Fruit fly (Drosophila melanogaster): ENCODE results near the gene CG2841.

CG2841 gene

DNA sequence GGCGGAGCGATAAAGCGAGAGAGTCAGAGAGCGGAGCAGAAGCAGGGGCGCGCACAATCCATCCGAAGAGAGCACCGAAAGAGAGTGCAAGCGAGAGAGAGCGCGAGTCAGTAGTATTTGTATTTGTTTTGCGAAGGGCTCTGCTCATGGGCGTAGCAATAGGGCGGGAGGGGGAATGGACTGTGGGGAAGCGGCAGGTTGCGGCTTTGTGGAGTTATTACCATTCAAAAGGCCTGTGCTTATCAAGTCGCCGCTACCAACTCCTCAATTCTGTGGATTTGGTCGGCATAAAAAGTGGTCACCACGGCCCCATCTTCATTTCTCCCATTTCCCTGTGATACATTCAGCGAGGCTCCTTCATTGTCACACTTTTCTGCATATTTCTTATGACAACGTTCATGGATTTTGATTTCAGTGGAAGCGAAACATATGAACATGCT, 65.1 kb downstream of the CG2841 start:
- TF ChIP-seq CG14711 (tag; optimal IDR thresholded peaks at IDR 0.05) (peak; percentile 60), CG7101 (tag; optimal IDR thresholded peaks at IDR 0.05) (peak; percentile 66), CG5204 (GFP tag; optimal IDR thresholded peaks at IDR 0.05) (no peak), Clk (GFP tag; optimal IDR thresholded peaks at IDR 0.05) (no peak), CG1620 (GFP tag; optimal IDR thresholded peaks at IDR 0.05) (no peak), bab1 (GFP tag; optimal IDR thresholded peaks at IDR 0.05) (peak; percentile 37), ovo (GFP tag; optimal IDR thresholded peaks at IDR 0.05) (no peak), CG12768 (GFP tag; optimal IDR thresholded peaks at IDR 0.05) (no peak), CG7045 (GFP tag; optimal IDR thresholded peaks at IDR 0.05) (no peak), pad (GFP tag; optimal IDR thresholded peaks at IDR 0.05) (peak; percentile 77), CG11617 (GFP tag; optimal IDR thresholded peaks at IDR 0.05) (peak; percentile 29)

DNA sequence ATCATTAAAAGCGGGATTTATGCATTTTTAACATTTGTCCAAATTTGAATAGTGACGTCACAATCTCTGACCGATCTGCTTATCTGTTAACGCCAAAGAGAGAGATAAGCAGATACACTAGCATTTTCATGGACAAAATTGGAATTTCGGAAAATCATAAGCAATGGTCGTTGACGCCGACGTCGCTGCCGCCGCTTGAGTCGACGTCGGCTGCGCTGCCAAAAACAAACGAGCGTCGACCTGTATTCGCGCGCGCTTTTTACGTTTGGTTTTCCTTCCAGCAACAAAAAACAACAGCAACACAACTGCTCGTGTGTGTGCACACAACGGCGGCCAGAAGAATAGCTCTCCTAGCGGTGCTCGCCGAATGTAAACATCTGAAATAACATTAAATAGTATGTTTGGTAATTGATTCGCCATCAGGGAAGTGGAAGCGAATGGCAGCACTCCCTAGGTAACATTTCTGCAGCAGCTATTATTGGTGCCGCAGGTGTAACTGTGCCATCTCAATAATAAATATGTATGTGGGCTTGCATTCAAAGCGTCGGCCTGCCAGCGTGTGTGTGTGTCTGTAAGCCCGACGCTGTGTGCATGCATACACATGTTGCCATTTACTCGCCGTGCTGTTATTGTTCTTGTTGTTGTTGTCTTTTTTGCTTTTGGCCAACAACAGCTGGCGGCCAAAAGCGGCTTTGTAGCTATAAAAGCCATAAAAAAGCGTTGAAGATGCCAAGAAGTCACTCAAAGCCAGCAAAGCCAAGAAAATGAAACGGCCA, 65.7 kb downstream of the CG2841 start:
- TF ChIP-seq CG1620 (GFP tag; optimal IDR thresholded peaks at IDR 0.05) (peak; percentile 74), CG11617 (GFP tag; optimal IDR thresholded peaks at IDR 0.05) (peak; percentile 84), CG5204 (GFP tag; optimal IDR thresholded peaks at IDR 0.05) (peak; percentile 82), cnc (optimal IDR thresholded peaks at IDR 0.05) (no peak), Hr96 (GFP tag; optimal IDR thresholded peaks at IDR 0.05) (peak; percentile 84), cic (GFP tag; optimal IDR thresholded peaks at IDR 0.05) (peak; percentile 67), Mnt (GFP tag; optimal IDR thresholded peaks at IDR 0.05) (peak; percentile 86), pad (GFP tag; optimal IDR thresholded peaks at IDR 0.05) (peak; percentile 77), CG7045 (GFP tag; optimal IDR thresholded peaks at IDR 0.05) (peak; percentile 85), bab1 (GFP tag; optimal IDR thresholded peaks at IDR 0.05) (peak; percentile 97), CG7101 (tag; optimal IDR thresholded peaks at IDR 0.05) (peak; percentile 97), Crg-1 (GFP tag; optimal IDR thresholded peaks at IDR 0.05) (peak; percentile 79), CG14711 (tag; optimal IDR thresholded peaks at IDR 0.05) (peak; percentile 92), tj (GFP tag; optimal IDR thresholded peaks at IDR 0.05) (peak; percentile 83), kay (GFP tag; ENCODE audit: borderline replicate concordance) (no peak), CG12768 (GFP tag; optimal IDR thresholded peaks at IDR 0.05) (peak; percentile 77), CG33017 (tag; optimal IDR thresholded peaks at IDR 0.05) (peak; percentile 94), toe (GFP tag; optimal IDR thresholded peaks at IDR 0.05) (no peak), Clk (GFP tag; optimal IDR thresholded peaks at IDR 0.05) (peak; percentile 76), ovo (GFP tag; optimal IDR thresholded peaks at IDR 0.05) (peak; percentile 63)

DNA sequence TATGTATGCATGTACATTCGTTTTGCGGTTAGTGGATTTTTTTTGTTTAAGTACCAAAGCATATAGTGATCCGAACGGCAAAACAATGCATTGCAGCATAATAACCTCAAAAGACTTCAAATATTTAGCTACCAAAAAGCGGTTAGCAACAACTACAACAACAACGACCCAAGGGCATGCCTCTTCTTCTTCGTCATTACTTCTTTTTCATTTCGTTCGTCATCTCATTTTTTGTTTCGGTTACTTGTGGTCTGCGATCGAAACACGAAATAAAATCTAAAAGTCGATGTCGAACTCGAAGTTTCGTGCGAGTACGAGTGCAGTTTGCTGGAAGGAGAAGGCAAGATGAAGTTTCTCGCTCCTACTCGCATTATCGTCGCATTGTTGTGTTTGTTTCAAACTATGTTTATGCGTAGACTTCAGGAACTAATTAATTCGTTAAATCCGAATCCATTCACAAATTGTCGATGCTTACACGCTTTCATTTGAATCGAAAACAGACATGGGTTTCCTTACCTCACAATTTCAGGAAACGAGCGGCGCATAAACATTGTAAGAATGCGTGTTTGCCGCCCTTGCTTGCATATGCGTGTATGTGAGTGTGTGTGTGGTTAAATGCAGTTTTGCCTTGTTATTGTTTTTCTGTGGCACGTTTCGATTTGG, 67.3 kb downstream of the CG2841 start:
- TF ChIP-seq tj (GFP tag; optimal IDR thresholded peaks at IDR 0.05) (no peak), Hr96 (GFP tag; optimal IDR thresholded peaks at IDR 0.05) (no peak), CG33017 (tag; optimal IDR thresholded peaks at IDR 0.05) (no peak), CG12768 (GFP tag; optimal IDR thresholded peaks at IDR 0.05) (no peak), Crg-1 (GFP tag; optimal IDR thresholded peaks at IDR 0.05) (no peak), pad (GFP tag; optimal IDR thresholded peaks at IDR 0.05) (peak; percentile 31), CG7101 (tag; optimal IDR thresholded peaks at IDR 0.05) (peak; percentile 64), bab1 (GFP tag; optimal IDR thresholded peaks at IDR 0.05) (peak; percentile 85), Mnt (GFP tag; optimal IDR thresholded peaks at IDR 0.05) (peak; percentile 18), kay (GFP tag; ENCODE audit: borderline replicate concordance) (no peak), CG14711 (tag; optimal IDR thresholded peaks at IDR 0.05) (peak; percentile 66)

DNA sequence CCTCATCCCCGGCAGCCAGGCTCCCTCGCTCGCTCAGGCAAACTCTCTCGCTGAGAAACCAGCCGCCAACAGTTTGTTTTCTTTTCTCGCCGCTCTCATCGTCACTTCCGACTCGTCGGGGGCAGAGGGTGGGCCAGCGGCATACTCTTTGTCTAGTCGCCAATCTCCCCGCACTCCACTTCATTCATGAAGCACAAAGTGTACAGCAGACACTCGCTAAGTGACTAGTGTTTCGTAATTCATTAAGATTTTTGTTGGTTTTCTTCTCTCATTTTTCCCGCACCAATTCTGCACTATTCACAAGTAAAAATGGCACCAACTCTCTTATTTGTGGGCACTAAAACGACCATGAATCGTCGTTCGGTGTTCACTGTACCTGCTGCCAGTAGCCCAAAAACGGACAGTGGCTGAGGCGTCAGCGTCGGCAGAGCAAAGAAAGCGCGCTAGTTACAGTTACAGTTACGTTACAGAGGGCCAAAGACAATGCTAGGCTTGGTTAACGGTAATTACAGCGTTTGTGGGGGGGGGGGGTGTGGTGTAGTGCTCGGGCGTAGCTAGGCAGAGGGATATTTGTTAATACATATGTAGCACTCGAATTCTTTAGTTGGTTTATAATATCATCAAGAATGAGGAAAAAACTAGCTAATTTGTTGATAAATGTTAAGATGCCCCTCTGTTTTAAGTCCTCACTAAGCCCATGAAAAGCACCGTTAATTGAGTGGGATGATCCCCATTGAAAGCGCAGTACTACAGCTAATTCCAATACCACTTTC, 68.5 kb downstream of the CG2841 start:
- TF ChIP-seq Mnt (GFP tag; optimal IDR thresholded peaks at IDR 0.05): peak; percentile 79
- peak; percentile 83 for TF ChIP-seq CG14711 (tag; optimal IDR thresholded peaks at IDR 0.05)
- peak; percentile 68 for TF ChIP-seq CG1620 (GFP tag; optimal IDR thresholded peaks at IDR 0.05)
- TF ChIP-seq CG33017 (tag; optimal IDR thresholded peaks at IDR 0.05): peak; percentile 60
- TF ChIP-seq ovo (GFP tag; optimal IDR thresholded peaks at IDR 0.05): peak; percentile 97
- peak; percentile 29 for TF ChIP-seq CG7045 (GFP tag; optimal IDR thresholded peaks at IDR 0.05)
- TF ChIP-seq tj (GFP tag; optimal IDR thresholded peaks at IDR 0.05): peak; percentile 43
- peak; percentile 97 for TF ChIP-seq bab1 (GFP tag; optimal IDR thresholded peaks at IDR 0.05)
- peak; percentile 90 for TF ChIP-seq Crg-1 (GFP tag; optimal IDR thresholded peaks at IDR 0.05)
- peak; percentile 27 for TF ChIP-seq Clk (GFP tag; optimal IDR thresholded peaks at IDR 0.05)
- no peak for TF ChIP-seq toe (GFP tag; optimal IDR thresholded peaks at IDR 0.05)
- peak; percentile 80 for TF ChIP-seq Hr96 (GFP tag; optimal IDR thresholded peaks at IDR 0.05)
- peak; percentile 66 for TF ChIP-seq cic (GFP tag; optimal IDR thresholded peaks at IDR 0.05)
- peak; percentile 31 for TF ChIP-seq CG5204 (GFP tag; optimal IDR thresholded peaks at IDR 0.05)
- TF ChIP-seq kay (GFP tag; ENCODE audit: borderline replicate concordance): no peak
- TF ChIP-seq pad (GFP tag; optimal IDR thresholded peaks at IDR 0.05): peak; percentile 98
- no peak for TF ChIP-seq cnc (optimal IDR thresholded peaks at IDR 0.05)
- peak; percentile 89 for TF ChIP-seq CG7101 (tag; optimal IDR thresholded peaks at IDR 0.05)
- TF ChIP-seq CG11617 (GFP tag; optimal IDR thresholded peaks at IDR 0.05): peak; percentile 71
- TF ChIP-seq CG12768 (GFP tag; optimal IDR thresholded peaks at IDR 0.05): peak; percentile 53

All from whole organism, adult.